Worm (Caenorhabditis elegans): ENCODE data around the gene F59A1.18.

F59A1.18 gene

ce11 chrV:17694260-17694659, 7.5 kb upstream of the F59A1.18 start:
- TF ChIP-seq med-1 (GFP tag; optimal IDR thresholded peaks at IDR 0.05; ENCODE audit: insufficient read depth), result no peak

ce11 chrV:17690922-17691321, 4.2 kb upstream of the F59A1.18 start, which contains the start of gene F59A1.13:
F59A1.13 (minus strand) TSS chrV:17691022.
- TF ChIP-seq T22C8.4 (GFP tag; IDR thresholded peaks at IDR 0.05) (no peak), ztf-23 (GFP tag; IDR thresholded peaks at IDR 0.05) (no peak), flt-1 (GFP tag; IDR thresholded peaks at IDR 0.05) (no peak), med-1 (GFP tag; optimal IDR thresholded peaks at IDR 0.05; ENCODE audit: insufficient read depth) (no peak), tab-1 (GFP tag; IDR thresholded peaks at IDR 0.05) (no peak), ref-1 (GFP tag; conservative IDR thresholded peaks at IDR 0.05) (no peak), ztf-29 (GFP tag; IDR thresholded peaks at IDR 0.05) (no peak), klf-2 (GFP tag; conservative IDR thresholded peaks at IDR 0.05) (no peak), cog-1 (tag; optimal IDR thresholded peaks at IDR 0.05) (no peak)

- TF ChIP-seq ztf-29 (GFP tag; IDR thresholded peaks at IDR 0.05), result no peak
- no peak for TF ChIP-seq T22C8.4 (GFP tag; IDR thresholded peaks at IDR 0.05)
- TF ChIP-seq ztf-23 (GFP tag; IDR thresholded peaks at IDR 0.05), result no peak
- no peak for TF ChIP-seq klf-2 (GFP tag; conservative IDR thresholded peaks at IDR 0.05)
- TF ChIP-seq cog-1 (tag; optimal IDR thresholded peaks at IDR 0.05), result no peak
- no peak for TF ChIP-seq med-1 (GFP tag; optimal IDR thresholded peaks at IDR 0.05; ENCODE audit: insufficient read depth)
- no peak for TF ChIP-seq ref-1 (GFP tag; conservative IDR thresholded peaks at IDR 0.05)
These were observed 1.9 kb downstream of the F59A1.18 start, which contains the start of the genes F59A1.16 and F59A1.6 for ce11 chrV:17684857-17685256. F59A1.16 (minus strand) TSS chrV:17684957. F59A1.6 (plus strand) TSS chrV:17685141.

- TF ChIP-seq med-1 (GFP tag; optimal IDR thresholded peaks at IDR 0.05; ENCODE audit: insufficient read depth), result no peak
- TF ChIP-seq T22C8.4 (GFP tag; IDR thresholded peaks at IDR 0.05), result no peak
These were observed 3.0 kb downstream of the F59A1.18 start, which contains the start of gene F59A1.15 for ce11 chrV:17683763-17684162. F59A1.15 (minus strand) TSS chrV:17683863.

ce11 chrV:17683290-17683689, 3.5 kb downstream of the F59A1.18 start:
- no peak for TF ChIP-seq med-1 (GFP tag; optimal IDR thresholded peaks at IDR 0.05; ENCODE audit: insufficient read depth)
- no peak for TF ChIP-seq ztf-29 (GFP tag; IDR thresholded peaks at IDR 0.05)
- TF ChIP-seq cog-1 (tag; optimal IDR thresholded peaks at IDR 0.05), result no peak
- no peak for TF ChIP-seq ztf-23 (GFP tag; IDR thresholded peaks at IDR 0.05)
- TF ChIP-seq T22C8.4 (GFP tag; IDR thresholded peaks at IDR 0.05), result no peak
- no peak for TF ChIP-seq ref-1 (GFP tag; conservative IDR thresholded peaks at IDR 0.05)
- no peak for TF ChIP-seq flt-1 (GFP tag; IDR thresholded peaks at IDR 0.05)
- no peak for TF ChIP-seq klf-2 (GFP tag; conservative IDR thresholded peaks at IDR 0.05)
- no peak for TF ChIP-seq tab-1 (GFP tag; IDR thresholded peaks at IDR 0.05)

- no peak for TF ChIP-seq T22C8.4 (GFP tag; IDR thresholded peaks at IDR 0.05)
These were observed 10.2 kb downstream of the F59A1.18 start, which contains the start of gene str-92 for ce11 chrV:17676553-17676952. str-92 (minus strand) TSS chrV:17676653.

ce11 chrV:17673343-17673742, 13.4 kb downstream of the F59A1.18 start, which contains the start of gene str-93:
str-93 (minus strand) TSS chrV:17673443.
- TF ChIP-seq ztf-29 (GFP tag; IDR thresholded peaks at IDR 0.05) (no peak), cog-1 (tag; optimal IDR thresholded peaks at IDR 0.05) (no peak), med-1 (GFP tag; optimal IDR thresholded peaks at IDR 0.05; ENCODE audit: insufficient read depth) (no peak), ztf-23 (GFP tag; IDR thresholded peaks at IDR 0.05) (no peak), tab-1 (GFP tag; IDR thresholded peaks at IDR 0.05) (no peak), klf-2 (GFP tag; conservative IDR thresholded peaks at IDR 0.05) (no peak), T22C8.4 (GFP tag; IDR thresholded peaks at IDR 0.05) (no peak), ref-1 (GFP tag; conservative IDR thresholded peaks at IDR 0.05) (no peak), flt-1 (GFP tag; IDR thresholded peaks at IDR 0.05) (no peak)

- no peak for TF ChIP-seq med-1 (GFP tag; optimal IDR thresholded peaks at IDR 0.05; ENCODE audit: insufficient read depth)
- TF ChIP-seq ztf-29 (GFP tag; IDR thresholded peaks at IDR 0.05), result no peak
- TF ChIP-seq flt-1 (GFP tag; IDR thresholded peaks at IDR 0.05), result no peak
- TF ChIP-seq klf-2 (GFP tag; conservative IDR thresholded peaks at IDR 0.05), result no peak
- no peak for TF ChIP-seq ztf-23 (GFP tag; IDR thresholded peaks at IDR 0.05)
- no peak for TF ChIP-seq cog-1 (tag; optimal IDR thresholded peaks at IDR 0.05)
- no peak for TF ChIP-seq ref-1 (GFP tag; conservative IDR thresholded peaks at IDR 0.05)
These were observed 18.2 kb downstream of the F59A1.18 start, which contains the start of gene str-89 for ce11 chrV:17668531-17668930. str-89 (plus strand) TSS chrV:17668831.

- no peak for TF ChIP-seq T22C8.4 (GFP tag; IDR thresholded peaks at IDR 0.05)
- no peak for TF ChIP-seq ref-1 (GFP tag; conservative IDR thresholded peaks at IDR 0.05)
- no peak for TF ChIP-seq cog-1 (tag; optimal IDR thresholded peaks at IDR 0.05)
- no peak for TF ChIP-seq tab-1 (GFP tag; IDR thresholded peaks at IDR 0.05)
- no peak for TF ChIP-seq ztf-23 (GFP tag; IDR thresholded peaks at IDR 0.05)
- TF ChIP-seq med-1 (GFP tag; optimal IDR thresholded peaks at IDR 0.05; ENCODE audit: insufficient read depth), result no peak
- no peak for TF ChIP-seq flt-1 (GFP tag; IDR thresholded peaks at IDR 0.05)
- TF ChIP-seq ztf-29 (GFP tag; IDR thresholded peaks at IDR 0.05), result no peak
- TF ChIP-seq klf-2 (GFP tag; conservative IDR thresholded peaks at IDR 0.05), result no peak
These were observed 19.1 kb downstream of the F59A1.18 start, which contains the start of gene F59A1.12 for ce11 chrV:17667676-17668075. F59A1.12 (minus strand) TSS chrV:17667776.

- TF ChIP-seq tab-1 (GFP tag; IDR thresholded peaks at IDR 0.05) (no peak), T22C8.4 (GFP tag; IDR thresholded peaks at IDR 0.05) (no peak), med-1 (GFP tag; optimal IDR thresholded peaks at IDR 0.05; ENCODE audit: insufficient read depth) (no peak), flt-1 (GFP tag; IDR thresholded peaks at IDR 0.05) (no peak), cog-1 (tag; optimal IDR thresholded peaks at IDR 0.05) (no peak), ztf-29 (GFP tag; IDR thresholded peaks at IDR 0.05) (no peak), ztf-23 (GFP tag; IDR thresholded peaks at IDR 0.05) (no peak), klf-2 (GFP tag; conservative IDR thresholded peaks at IDR 0.05) (no peak), ref-1 (GFP tag; conservative IDR thresholded peaks at IDR 0.05) (no peak)
These were observed 20.8 kb downstream of the F59A1.18 start, which contains the start of gene F59A1.11 for ce11 chrV:17665906-17666305. F59A1.11 (minus strand) TSS chrV:17666006.
